Worm (Caenorhabditis elegans) whole organism, young adult: ENCODE results near the gene E02C12.12.

Experiments used
- B0019.2 ChIP-seq: fragments of 200-800 bp; sonication (Bioruptor generic); conservative IDR thresholded peaks from 2 replicates; pipeline ENCODE4 v1.3.6; 2022; ENCODE audit warnings: missing genetic modification reagents, missing genetic modification characterization, missing compliant biosample characterization
- B0035.1 ChIP-seq: sonication (generic microtip); optimal IDR thresholded peaks from 2 replicates; lab custom pipeline; 2016; ENCODE audit warnings: missing genetic modification characterization, mild to moderate bottlenecking, missing compliant biosample characterization, missing genotype, missing genetic modification reagents
- B0261.1 ChIP-seq: sonication (generic microtip); optimal IDR thresholded peaks from 2 replicates; lab custom pipeline; 2016; ENCODE audit warnings: mild to moderate bottlenecking, missing genetic modification characterization, moderate library complexity, missing compliant biosample characterization
- C06A6.2 ChIP-seq: fragments of 200-800 bp; sonication (Bioruptor generic); conservative IDR thresholded peaks from 2 replicates; pipeline ENCODE4 v1.3.6; 2022; ENCODE audit warnings: missing genetic modification characterization, missing compliant biosample characterization
- C17E4.6 ChIP-seq: fragments of 200-800 bp; sonication (Bioruptor generic); IDR thresholded peaks from 2 replicates; pipeline ENCODE4 v1.3.6; 2022; ENCODE audit warnings: missing genetic modification reagents, missing genetic modification characterization, missing compliant biosample characterization
- F10E7.11 ChIP-seq: sonication (generic microtip); optimal IDR thresholded peaks from 2 replicates; lab custom pipeline; 2017; ENCODE audit warnings: mild to moderate bottlenecking, missing genetic modification characterization, moderate library complexity, missing compliant biosample characterization
- F37B4.10 ChIP-seq: fragments of 200-800 bp; sonication (Bioruptor generic); IDR thresholded peaks from 2 replicates; pipeline ENCODE4 v1.3.6; 2022; ENCODE audit warnings: missing genetic modification characterization, missing compliant biosample characterization
- ama-1 ChIP-seq, 3 experiments: fragments of 150-350 bp in 1 of 3; sonication (generic microtip) in 2 of 3; optimal IDR thresholded peaks; 2 replicates each; lab custom pipeline; 2014 to 2018; ENCODE audit warnings: missing biosample characterization in 2 of 3, missing genetic modification characterization in 2 of 3, missing genetic modification reagents in 2 of 3
- aptf-2 ChIP-seq: fragments of 200-800 bp; sonication (Bioruptor generic); conservative IDR thresholded peaks from 2 replicates; pipeline ENCODE4 v1.3.6; 2022; ENCODE audit warnings: missing genetic modification reagents, missing genetic modification characterization, missing compliant biosample characterization
- ccch-3 ChIP-seq: fragments of 200-800 bp; sonication (Bioruptor generic); optimal IDR thresholded peaks from 2 replicates; lab custom pipeline; 2018; ENCODE audit warnings: mild to moderate bottlenecking, missing genetic modification characterization, missing compliant biosample characterization
- cebp-1 ChIP-seq, 2 experiments: fragments of 200-800 bp in 1 of 2; sonication (Bioruptor generic) in 1 of 2; sonication (generic microtip) in 1 of 2; IDR thresholded peaks in 1 of 2; optimal IDR thresholded peaks in 1 of 2; 2 replicates each; pipeline versions ENCODE4 v1.3.6 to Lab custom; 2017 to 2022; ENCODE audit warnings: missing compliant biosample characterization in 2 of 2, missing genetic modification characterization in 2 of 2, mild to moderate bottlenecking in 1 of 2, missing genetic modification reagents in 1 of 2, moderate library complexity in 1 of 2
- ceh-100 ChIP-seq: fragments of 200-800 bp; sonication (Bioruptor generic); IDR thresholded peaks from 2 replicates; pipeline ENCODE4 v1.3.6; 2022; ENCODE audit warnings: missing genetic modification reagents, missing genetic modification characterization, missing compliant biosample characterization
- ceh-79 ChIP-seq: sonication (generic microtip); optimal IDR thresholded peaks from 2 replicates; lab custom pipeline; 2017; ENCODE audit warnings: mild to moderate bottlenecking, missing genetic modification characterization, missing compliant biosample characterization
- dpff-1 ChIP-seq: sonication (generic microtip); optimal IDR thresholded peaks from 2 replicates; lab custom pipeline; 2017; ENCODE audit warnings: mild to moderate bottlenecking, missing genetic modification characterization, missing compliant biosample characterization
- dpl-1 ChIP-seq: fragments of 150-350 bp; optimal IDR thresholded peaks from 2 replicates; lab custom pipeline; 2014; ENCODE audit warnings: missing biosample characterization, missing genetic modification reagents, missing genetic modification characterization
- egl-18 ChIP-seq: fragments of 200-800 bp; sonication (Bioruptor generic); IDR thresholded peaks from 2 replicates; pipeline ENCODE4 v1.3.6; 2022; ENCODE audit warnings: missing genetic modification reagents, missing genetic modification characterization, missing compliant biosample characterization
- egl-44 ChIP-seq: fragments of 200-800 bp; sonication (Bioruptor generic); IDR thresholded peaks from 2 replicates; pipeline ENCODE4 v1.3.6; 2022; ENCODE audit warnings: missing genetic modification reagents, missing genetic modification characterization, missing compliant biosample characterization
- fkh-3 ChIP-seq: sonication (generic microtip); optimal IDR thresholded peaks from 2 replicates; lab custom pipeline; 2016; ENCODE audit warnings: mild to moderate bottlenecking, missing genetic modification characterization, missing compliant biosample characterization
- hmg-1.2 ChIP-seq: fragments of 200-800 bp; sonication (Bioruptor generic); IDR thresholded peaks from 2 replicates; pipeline ENCODE4 v1.3.6; 2022; ENCODE audit warnings: missing genetic modification reagents, missing genetic modification characterization, missing compliant biosample characterization
- lag-1 ChIP-seq: fragments of 200-800 bp; sonication (Bioruptor generic); IDR thresholded peaks from 2 replicates; pipeline ENCODE4 v1.3.6; 2022; ENCODE audit warnings: missing genetic modification reagents, missing genetic modification characterization, missing compliant biosample characterization
- lin-35 ChIP-seq, 3 experiments: fragments of 150-350 bp in 2 of 3; sonication (generic microtip) in 1 of 3; optimal IDR thresholded peaks; 2 replicates each; lab custom pipeline; 2014 to 2018; ENCODE audit warnings: missing biosample characterization in 3 of 3, missing genetic modification characterization in 3 of 3, missing genetic modification reagents in 3 of 3
- mcd-1 ChIP-seq: fragments of 200-800 bp; sonication (Bioruptor generic); IDR thresholded peaks from 2 replicates; pipeline ENCODE4 v1.3.6; 2022; ENCODE audit warnings: missing genetic modification reagents, missing genetic modification characterization, missing compliant biosample characterization
- nfya-2 ChIP-seq: fragments of 200-800 bp; sonication (Bioruptor generic); IDR thresholded peaks from 2 replicates; pipeline ENCODE4 v1.3.6; 2022; ENCODE audit warnings: missing genetic modification reagents, missing genetic modification characterization, missing compliant biosample characterization
- nhr-80 ChIP-seq: sonication (generic microtip); optimal IDR thresholded peaks from 2 replicates; lab custom pipeline; 2016; ENCODE audit warnings: missing genetic modification characterization, missing compliant biosample characterization
- sea-2 ChIP-seq: fragments of 200-800 bp; sonication (Bioruptor generic); IDR thresholded peaks from 2 replicates; pipeline ENCODE4 v1.3.6; 2022; ENCODE audit warnings: missing genetic modification characterization, missing compliant biosample characterization
- snpc-1.1 ChIP-seq: sonication (generic microtip); optimal IDR thresholded peaks from 2 replicates; lab custom pipeline; 2017; ENCODE audit warnings: missing genetic modification characterization, mild to moderate bottlenecking, missing compliant biosample characterization, antibody characterized with exemption, moderate library complexity, missing genotype, missing genetic modification reagents; ENCODE audit not compliant: insufficient read depth
- snpc-1.3 ChIP-seq: sonication (generic microtip); optimal IDR thresholded peaks from 2 replicates; lab custom pipeline; 2017; ENCODE audit warnings: missing genetic modification characterization, mild to moderate bottlenecking, missing compliant biosample characterization, antibody characterized with exemption, moderate library complexity, missing genotype, missing genetic modification reagents; ENCODE audit not compliant: insufficient read depth
- snpc-4 ChIP-seq, 5 experiments: fragments of 150-350 bp in 1 of 5; sonication (generic microtip) in 4 of 5; optimal IDR thresholded peaks; 2 replicates each; lab custom pipeline; 2014 to 2018; ENCODE audit warnings: missing genetic modification characterization in 5 of 5, missing biosample characterization in 3 of 5, antibody characterized with exemption in 2 of 5, mild to moderate bottlenecking in 2 of 5, missing compliant biosample characterization in 2 of 5, missing genotype in 2 of 5, moderate library complexity in 2 of 5, missing genetic modification reagents in 1 of 5
- unc-130 ChIP-seq: sonication (generic microtip); optimal IDR thresholded peaks from 2 replicates; lab custom pipeline; 2016; ENCODE audit warnings: missing genetic modification reagents, missing genetic modification characterization, missing compliant biosample characterization
- zfh-2 ChIP-seq: fragments of 200-800 bp; sonication (Bioruptor generic); conservative IDR thresholded peaks from 2 replicates; pipeline ENCODE4 v1.3.6; 2022; ENCODE audit warnings: missing genetic modification reagents, missing genetic modification characterization, missing compliant biosample characterization
- ztf-25 ChIP-seq: fragments of 200-800 bp; sonication (Bioruptor generic); IDR thresholded peaks from 2 replicates; pipeline ENCODE4 v1.3.6; 2022; ENCODE audit warnings: missing genetic modification reagents, missing genetic modification characterization, missing compliant biosample characterization

The E02C12.12 gene

DNA sequence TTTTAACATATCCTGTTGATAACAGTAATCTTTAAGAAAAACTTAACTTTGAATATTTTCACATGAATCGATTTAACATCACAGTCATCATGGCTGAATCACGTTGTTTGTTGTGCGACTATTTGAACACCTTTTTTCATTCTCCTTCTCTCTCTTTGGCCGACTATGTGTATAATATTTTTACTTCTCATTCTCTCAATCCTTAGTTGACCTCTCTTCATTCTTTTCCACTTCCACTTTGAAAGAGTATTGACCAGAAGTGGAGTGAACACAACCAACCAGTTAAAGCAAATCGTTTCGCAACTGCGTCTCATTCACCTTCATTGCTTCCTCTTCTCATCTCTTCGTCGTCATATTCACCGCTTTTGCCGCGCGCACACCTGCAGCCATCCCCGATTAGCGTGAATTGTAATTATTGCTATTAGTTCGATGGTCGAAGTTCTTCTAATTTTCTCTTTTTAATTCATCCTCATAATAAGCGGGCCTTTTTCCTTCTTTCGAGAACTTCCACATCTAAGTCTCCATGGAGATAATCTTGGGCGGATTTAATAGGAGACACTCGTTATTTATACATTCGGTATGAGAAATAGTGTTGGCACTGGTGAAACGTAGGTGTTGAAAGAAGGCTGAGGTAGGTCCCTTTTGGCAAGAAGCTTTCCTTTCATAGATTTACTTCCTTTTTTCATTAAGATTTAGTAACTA is 13.0 kb upstream of the E02C12.12 start:
- TF ChIP-seq fkh-3 (tag; lab: Kevin White, UChicago) (no peak), cebp-1 (GFP tag; IDR thresholded peaks at IDR 0.05; lab: Robert Waterston, UW) (no peak), cebp-1 (tag; optimal IDR thresholded peaks at IDR 0.05; lab: Kevin White, UChicago) (peak; percentile 41), B0019.2 (no peak)

DNA sequence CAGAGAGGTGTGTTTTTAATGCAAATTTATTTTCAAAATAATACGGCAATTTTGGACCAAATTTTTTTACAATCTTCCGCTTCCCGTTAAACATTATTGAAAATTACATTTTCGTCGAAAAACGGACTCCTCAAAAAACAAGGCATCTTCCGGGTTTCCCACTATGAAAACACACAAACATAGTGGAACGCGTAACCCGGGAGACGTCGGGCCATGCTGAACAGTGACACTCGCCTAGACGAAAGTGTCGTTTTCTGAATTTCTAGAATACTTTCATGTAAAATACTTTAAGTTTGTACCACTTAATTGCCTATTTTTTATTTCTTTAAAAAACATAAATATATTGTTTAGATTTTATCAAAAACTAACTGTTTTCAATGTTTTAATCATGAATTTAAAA is 9.8 kb upstream of the E02C12.12 start:
- no peak for TF ChIP-seq nfya-2 (GFP tag; lab: Robert Waterston, UW)
- TF ChIP-seq snpc-4 (GFP tag; optimal IDR thresholded peaks at IDR 0.05; lab: Kevin White, UChicago): peak; percentile 63
- TF ChIP-seq snpc-4 (tag; optimal IDR thresholded peaks at IDR 0.05; lab: Kevin White, UChicago): peak; percentile 71 to 94 (median 87)
- TF ChIP-seq C06A6.2 (GFP tag; lab: Robert Waterston, UW): no peak
- no peak for TF ChIP-seq lin-35 (GFP tag; optimal IDR thresholded peaks at IDR 0.05; lab: Kevin White, UChicago)
- no peak for TF ChIP-seq B0261.1 (tag; lab: Kevin White, UChicago)
- peak; percentile 86 for TF ChIP-seq snpc-1.1 (tag; lab: Kevin White, UChicago)
- TF ChIP-seq zfh-2 (GFP tag; lab: Robert Waterston, UW): no peak
- TF ChIP-seq B0035.1 (tag; lab: Kevin White, UChicago): no peak
- TF ChIP-seq dpl-1 (GFP tag; lab: Kevin White, UChicago): no peak
- TF ChIP-seq hmg-1.2 (GFP tag; lab: Robert Waterston, UW): peak; percentile 83
- TF ChIP-seq cebp-1 (GFP tag; IDR thresholded peaks at IDR 0.05; lab: Robert Waterston, UW): no peak
- no peak for TF ChIP-seq cebp-1 (tag; optimal IDR thresholded peaks at IDR 0.05; lab: Kevin White, UChicago)
- TF ChIP-seq, all 124 proteins: peak for 3

DNA sequence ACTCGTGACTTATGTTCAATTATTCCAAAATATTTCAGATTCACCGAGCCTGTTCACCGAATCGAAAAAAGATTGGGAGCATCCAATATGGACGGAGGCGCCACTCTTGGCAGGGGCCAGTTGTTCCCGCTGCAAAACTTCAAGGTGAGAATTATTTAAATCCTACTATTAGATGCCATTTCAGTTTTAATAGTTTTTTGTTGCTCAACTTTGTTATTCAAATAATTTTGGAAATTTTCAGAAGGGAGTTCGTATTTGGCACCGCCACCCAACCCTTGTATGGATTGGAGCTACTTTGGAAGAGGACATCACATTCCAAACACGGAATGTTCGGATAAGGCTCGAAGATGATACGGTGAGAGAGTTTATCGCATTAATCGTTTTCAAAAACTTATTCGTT is 4.0 kb upstream of the E02C12.12 start, which contains the start of gene hum-2:
hum-2 (plus strand) TSS at position 33 of the 400 bp plus-strand sequence.
- TF ChIP-seq snpc-4 (GFP tag; optimal IDR thresholded peaks at IDR 0.05; lab: Kevin White, UChicago) (no peak), snpc-4 (tag; optimal IDR thresholded peaks at IDR 0.05; lab: Kevin White, UChicago) (no peak), egl-18 (GFP tag; lab: Robert Waterston, UW) (no peak), ceh-79 (tag; lab: Kevin White, UChicago) (no peak), aptf-2 (GFP tag; lab: Robert Waterston, UW) (no peak), ama-1 (optimal IDR thresholded peaks at IDR 0.05; lab: Kevin White, UChicago) (no peak), ama-1 (GFP tag; optimal IDR thresholded peaks at IDR 0.05; lab: Kevin White, UChicago) (no peak), egl-44 (GFP tag; lab: Robert Waterston, UW) (no peak), nhr-80 (tag; lab: Kevin White, UChicago) (no peak), lag-1 (GFP tag; lab: Robert Waterston, UW) (no peak)

DNA sequence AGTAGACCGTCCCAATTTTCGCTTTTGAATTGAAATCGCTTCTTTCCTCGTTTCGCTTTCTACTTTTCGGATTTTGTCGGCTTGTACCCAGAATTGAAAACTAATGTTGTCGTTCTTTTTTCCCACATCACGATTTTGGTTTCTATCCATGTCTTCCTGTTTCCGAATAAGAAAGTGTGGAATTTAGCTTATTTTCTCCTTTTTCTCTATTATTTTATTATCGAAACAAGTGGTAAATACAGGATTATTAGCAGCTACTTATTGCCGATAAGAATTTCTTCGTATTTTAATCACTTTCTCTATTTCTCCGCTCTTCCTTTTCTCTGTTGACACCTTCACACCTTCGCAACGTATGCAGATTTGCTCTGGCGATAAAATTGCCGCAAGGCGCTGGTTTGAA is 2.8 kb upstream of the E02C12.12 start:
- TF ChIP-seq F37B4.10 (GFP tag; lab: Robert Waterston, UW) (no peak), B0019.2 (no peak), ztf-25 (no peak), unc-130 (no peak), F10E7.11 (tag; lab: Kevin White, UChicago) (no peak), C17E4.6 (no peak), snpc-1.3 (no peak), zfh-2 (GFP tag; lab: Robert Waterston, UW) (no peak), cebp-1 (GFP tag; IDR thresholded peaks at IDR 0.05; lab: Robert Waterston, UW) (no peak), cebp-1 (tag; optimal IDR thresholded peaks at IDR 0.05; lab: Kevin White, UChicago) (no peak), dpff-1 (tag; lab: Kevin White, UChicago) (no peak), B0261.1 (tag; lab: Kevin White, UChicago) (no peak), ceh-100 (GFP tag; lab: Robert Waterston, UW) (no peak), ccch-3 (GFP tag; lab: Kevin White, UChicago) (no peak), mcd-1 (GFP tag; lab: Robert Waterston, UW) (no peak), sea-2 (no peak)
